ENCODE assay signal across 6 worm cellular contexts in genomic region chrII:7530944-7531343, ce11.
TF ChIP-seq lines count a peak whose summit lies in the region.

wrt-1 (plus strand) TSS chrII:7530996.

TF ChIP-seq in whole organism, L1 larva, 84 proteins besides CTCF, POLR2A, EP300 and RAD21:
- TF ChIP-seq egl-13 (tag; optimal IDR thresholded peaks at IDR 0.05; lab: Kevin White, UChicago) (no peak), blmp-1 (tag; optimal IDR thresholded peaks at IDR 0.05; lab: Kevin White, UChicago) (peak; percentile 94), efl-1 (optimal IDR thresholded peaks at IDR 0.05; lab: Kevin White, UChicago) (no peak), efl-1 (GFP tag; optimal IDR thresholded peaks at IDR 0.05 in 1 of 2; lab: Kevin White, UChicago) (peak in 1 of 2 experiments; percentile 10), irx-1 (tag; optimal IDR thresholded peaks at IDR 0.05; lab: Kevin White, UChicago) (no peak), nhr-77 (tag; optimal IDR thresholded peaks at IDR 0.05; lab: Kevin White, UChicago) (no peak)

TF ChIP-seq in whole organism, L2 larva, 48 proteins besides CTCF, POLR2A, EP300 and RAD21:
- peak; percentile 5 for TF ChIP-seq blmp-1 (tag; optimal IDR thresholded peaks at IDR 0.05; lab: Kevin White, UChicago; ENCODE audit: insufficient read depth)
- TF ChIP-seq nhr-21 (tag; optimal IDR thresholded peaks at IDR 0.05; lab: Kevin White, UChicago): peak; percentile 12
- no peak for TF ChIP-seq sma-3 (GFP tag; optimal IDR thresholded peaks at IDR 0.05; lab: Kevin White, UChicago)

TF ChIP-seq in whole organism, L3 larva, 47 proteins besides CTCF, POLR2A, EP300 and RAD21:
- TF ChIP-seq elt-3 (tag; optimal IDR thresholded peaks at IDR 0.05; lab: Kevin White, UChicago) (no peak), nhr-76 (tag; optimal IDR thresholded peaks at IDR 0.05; lab: Kevin White, UChicago) (no peak), fkh-2 (tag; optimal IDR thresholded peaks at IDR 0.05; lab: Kevin White, UChicago) (no peak), nhr-23 (tag; optimal IDR thresholded peaks at IDR 0.05; lab: Kevin White, UChicago) (peak; percentile 41), ama-1 (optimal IDR thresholded peaks at IDR 0.05; lab: Kevin White, UChicago) (peak; percentile 19), lsy-12 (tag; optimal IDR thresholded peaks at IDR 0.05; lab: Kevin White, UChicago) (no peak), ztf-4 (tag; optimal IDR thresholded peaks at IDR 0.05; lab: Kevin White, UChicago) (no peak), tbx-2 (tag; optimal IDR thresholded peaks at IDR 0.05; lab: Kevin White, UChicago) (no peak)

TF ChIP-seq in whole organism, L4 larva, 104 proteins besides CTCF, POLR2A, EP300 and RAD21 (continues in another document):
- TF ChIP-seq hif-1 (tag; optimal IDR thresholded peaks at IDR 0.05; lab: Kevin White, UChicago): no peak
- TF ChIP-seq ZK546.5 (tag; optimal IDR thresholded peaks at IDR 0.05; lab: Kevin White, UChicago): no peak
- no peak for TF ChIP-seq F37D6.2 (tag; optimal IDR thresholded peaks at IDR 0.05; lab: Kevin White, UChicago)
- no peak for TF ChIP-seq ceh-44 (GFP tag; IDR thresholded peaks at IDR 0.05; lab: Robert Waterston, UW)
- TF ChIP-seq pha-4 (GFP tag; IDR thresholded peaks at IDR 0.05; lab: Robert Waterston, UW): no peak
- TF ChIP-seq pha-4 (tag; optimal IDR thresholded peaks at IDR 0.05; lab: Kevin White, UChicago): no peak
- TF ChIP-seq tra-1 (GFP tag; IDR thresholded peaks at IDR 0.05; lab: Robert Waterston, UW): no peak
- TF ChIP-seq F44E2.7 (GFP tag; IDR thresholded peaks at IDR 0.05; lab: Robert Waterston, UW): no peak
- TF ChIP-seq F26F4.8 (GFP tag; conservative IDR thresholded peaks at IDR 0.05; lab: Robert Waterston, UW): no peak
- peak; percentile 58; the same call in 1 of the 2 replicates for TF ChIP-seq zfp-3 (GFP tag; conservative IDR thresholded peaks at IDR 0.05; lab: Robert Waterston, UW)
- no peak for TF ChIP-seq dpl-1 (GFP tag; optimal IDR thresholded peaks at IDR 0.05; lab: Kevin White, UChicago)
- no peak for TF ChIP-seq ceh-28 (tag; optimal IDR thresholded peaks at IDR 0.05; lab: Kevin White, UChicago)
- no peak for TF ChIP-seq duxl-1 (tag; optimal IDR thresholded peaks at IDR 0.05; lab: Kevin White, UChicago; ENCODE audit: poor library complexity)
- no peak for TF ChIP-seq ces-1 (GFP tag; optimal IDR thresholded peaks at IDR 0.05; lab: Kevin White, UChicago)
- no peak for TF ChIP-seq lin-15B (tag; optimal IDR thresholded peaks at IDR 0.05; lab: Kevin White, UChicago)
- 0 out of 2 replicates have a peak, but pooled peaks have one; percentile 26 for TF ChIP-seq mxl-2 (GFP tag; conservative IDR thresholded peaks at IDR 0.05; lab: Robert Waterston, UW)
- TF ChIP-seq zag-1 (tag; optimal IDR thresholded peaks at IDR 0.05; lab: Kevin White, UChicago): no peak
- TF ChIP-seq tag-97 (GFP tag; IDR thresholded peaks at IDR 0.05; lab: Robert Waterston, UW): no peak
- TF ChIP-seq lim-7 (GFP tag; IDR thresholded peaks at IDR 0.05; lab: Robert Waterston, UW): no peak
- no peak for TF ChIP-seq lir-3 (tag; optimal IDR thresholded peaks at IDR 0.05; lab: Kevin White, UChicago)
- no peak for TF ChIP-seq hmg-1.1 (GFP tag; IDR thresholded peaks at IDR 0.05; lab: Robert Waterston, UW)
- TF ChIP-seq skn-1 (tag; optimal IDR thresholded peaks at IDR 0.05; lab: Kevin White, UChicago): no peak
- no peak for TF ChIP-seq nhr-76 (tag; optimal IDR thresholded peaks at IDR 0.05; lab: Kevin White, UChicago)
- TF ChIP-seq ceh-82 (tag; optimal IDR thresholded peaks at IDR 0.05; lab: Kevin White, UChicago): no peak
- TF ChIP-seq nhr-41 (GFP tag; IDR thresholded peaks at IDR 0.05; lab: Robert Waterston, UW): no peak
- no peak for TF ChIP-seq ztf-11 (tag; optimal IDR thresholded peaks at IDR 0.05; lab: Kevin White, UChicago)
- no peak for TF ChIP-seq daf-19 (GFP tag; conservative IDR thresholded peaks at IDR 0.05; lab: Robert Waterston, UW)

TF ChIP-seq in whole organism, mixed stage, embryonic, 35 proteins besides CTCF, POLR2A, EP300 and RAD21:
- TF ChIP-seq ham-2 (GFP tag; optimal IDR thresholded peaks at IDR 0.05; lab: Kevin White, UChicago): peak; percentile 13
- TF ChIP-seq mep-1 (tag; optimal IDR thresholded peaks at IDR 0.05; lab: Kevin White, UChicago): no peak

TF ChIP-seq in whole organism, young adult, 124 proteins besides CTCF, POLR2A, EP300 and RAD21:
- peak; percentile 43; the same call in 1 of the 2 replicates for TF ChIP-seq pbrm-1 (GFP tag; IDR thresholded peaks at IDR 0.05; lab: Robert Waterston, UW)
- TF ChIP-seq F22D6.2 (tag; optimal IDR thresholded peaks at IDR 0.05; lab: Kevin White, UChicago): no peak
- TF ChIP-seq Y53G8AR.9 (GFP tag; conservative IDR thresholded peaks at IDR 0.05; lab: Robert Waterston, UW): peak; percentile 56
- no peak for TF ChIP-seq ztf-28 (GFP tag; IDR thresholded peaks at IDR 0.05; lab: Robert Waterston, UW)
- peak; percentile 4 for TF ChIP-seq atf-7 (tag; optimal IDR thresholded peaks at IDR 0.05; lab: Kevin White, UChicago)
- TF ChIP-seq sea-2 (GFP tag; IDR thresholded peaks at IDR 0.05; lab: Robert Waterston, UW): no peak
- 0 out of 2 replicates have a peak, but pooled peaks have one; percentile 13 for TF ChIP-seq dox-1 (GFP tag; IDR thresholded peaks at IDR 0.05; lab: Robert Waterston, UW)
- peak; percentile 44 for TF ChIP-seq mcd-1 (GFP tag; IDR thresholded peaks at IDR 0.05; lab: Robert Waterston, UW)
- TF ChIP-seq C06A6.2 (GFP tag; conservative IDR thresholded peaks at IDR 0.05; lab: Robert Waterston, UW): peak; percentile 59; the same call in 1 of the 2 replicates
- TF ChIP-seq hrde-1 (tag; optimal IDR thresholded peaks at IDR 0.05; lab: Kevin White, UChicago; ENCODE audit: borderline replicate concordance): no peak
- TF ChIP-seq Y56A3A.18 (GFP tag; IDR thresholded peaks at IDR 0.05; lab: Robert Waterston, UW): 0 out of 2 replicates have a peak, but pooled peaks have one; percentile 64
